Fruit fly (Drosophila melanogaster) whole organism, wandering third instar larva: ENCODE results near the gene mtsh.
A peak's percentile ranks its signal among the peaks of the same experiment; 100 is the strongest.

ENCODE experiments used
- Abd-B ChIP-seq: fragments of >200 bp; optimal IDR thresholded peaks from 2 replicates; lab custom pipeline; 2017; ENCODE audit warnings: missing biosample characterization, missing genetic modification characterization
- CG32264 ChIP-seq: fragments of 200-800 bp; sonication (Bioruptor generic); optimal IDR thresholded peaks from 2 replicates; lab custom pipeline; 2016; ENCODE audit warnings: missing biosample characterization, missing genetic modification characterization
- CG9705 ChIP-seq: fragments of 200-800 bp; sonication (Bioruptor generic); optimal IDR thresholded peaks from 2 replicates; lab custom pipeline; 2018; ENCODE audit warnings: missing biosample characterization, mild to moderate bottlenecking, missing genetic modification characterization
- Dfd ChIP-seq: fragments of >200 bp; optimal IDR thresholded peaks from 2 replicates; lab custom pipeline; 2017; ENCODE audit warnings: missing biosample characterization, missing genetic modification characterization
- Dif ChIP-seq: fragments of 200-275, 200-300 bp; sonication (Bioruptor generic); optimal IDR thresholded peaks from 2 replicates; lab custom pipeline; 2018; ENCODE audit warnings: missing biosample characterization, missing genetic modification characterization; ENCODE audit not compliant: partially characterized antibody
- GATAd ChIP-seq: sonication (Bioruptor generic); optimal IDR thresholded peaks from 2 replicates; lab custom pipeline; 2016; ENCODE audit warnings: missing biosample characterization, missing genetic modification characterization
- HLH106 ChIP-seq: fragments of 200-800 bp; optimal IDR thresholded peaks from 3 replicates; lab custom pipeline; 2019; ENCODE audit warnings: missing biosample characterization, mild to moderate bottlenecking, missing genetic modification characterization, moderate library complexity
- Hnf4 ChIP-seq: fragments of 200-800 bp; sonication (Bioruptor generic); optimal IDR thresholded peaks from 2 replicates; lab custom pipeline; 2016; ENCODE audit warnings: missing biosample characterization, mild to moderate bottlenecking, missing genetic modification characterization
- Hr78 ChIP-seq: fragments of >200 bp; optimal IDR thresholded peaks from 2 replicates; lab custom pipeline; 2017; ENCODE audit warnings: missing biosample characterization, missing genetic modification characterization
- Hr83 ChIP-seq: fragments of 200-300 bp; sonication (Bioruptor generic); optimal IDR thresholded peaks from 2 replicates; lab custom pipeline; 2016; ENCODE audit warnings: missing biosample characterization, mild to moderate bottlenecking, missing genetic modification characterization, moderate library complexity; ENCODE audit not compliant: poor library complexity, severe bottlenecking
- Jra ChIP-seq: sonication (Bioruptor generic); optimal IDR thresholded peaks from 2 replicates; lab custom pipeline; 2016; ENCODE audit warnings: missing biosample characterization, missing genetic modification characterization
- Mio ChIP-seq: sonication (Bioruptor generic); optimal IDR thresholded peaks from 2 replicates; lab custom pipeline; 2016; ENCODE audit warnings: missing biosample characterization, missing genetic modification characterization
- Myc ChIP-seq: fragments of >200 bp; optimal IDR thresholded peaks from 2 replicates; lab custom pipeline; 2017
- N ChIP-seq: fragments of >200 bp; optimal IDR thresholded peaks from 2 replicates; lab custom pipeline; 2018; ENCODE audit warnings: missing biosample characterization, missing external identifiers, missing genetic modification characterization
- OdsH ChIP-seq: fragments of 200-800 bp; sonication (Bioruptor generic); optimal IDR thresholded peaks from 2 replicates; lab custom pipeline; 2016; ENCODE audit warnings: missing biosample characterization, mild to moderate bottlenecking, missing genetic modification characterization
- Rel ChIP-seq, 2 experiments: fragments of 200-800 bp; sonication (Bioruptor generic) in 1 of 2; optimal IDR thresholded peaks; 2 replicates in 1 of 2; 3 replicates in 1 of 2; lab custom pipeline; 2016 to 2019; ENCODE audit warnings: mild to moderate bottlenecking in 2 of 2, missing biosample characterization in 2 of 2, missing genetic modification characterization in 2 of 2, moderate library complexity in 1 of 2
- Vsx2 ChIP-seq: fragments of 200-300, 225-300 bp; sonication (Bioruptor generic); optimal IDR thresholded peaks from 2 replicates; lab custom pipeline; 2018; ENCODE audit warnings: missing biosample characterization, missing genetic modification characterization; ENCODE audit not compliant: partially characterized antibody
- dl ChIP-seq, 2 experiments: fragments of 175-275, 200-275 bp in 1 of 2; fragments of 200-275 bp in 1 of 2; sonication (Bioruptor generic); optimal IDR thresholded peaks; lab custom pipeline; 2018; ENCODE audit warnings: mild to moderate bottlenecking in 2 of 2, missing biosample characterization in 2 of 2, missing genetic modification characterization in 2 of 2, moderate library complexity in 2 of 2; ENCODE audit not compliant: partially characterized antibody in 2 of 2, insufficient read depth in 1 of 2
- dsf ChIP-seq: sonication (Bioruptor generic); optimal IDR thresholded peaks from 2 replicates; lab custom pipeline; 2016; ENCODE audit warnings: missing biosample characterization, missing genetic modification characterization, borderline replicate concordance
- ey ChIP-seq: fragments of 200-800 bp; sonication (Bioruptor generic); optimal IDR thresholded peaks from 2 replicates; lab custom pipeline; 2016; ENCODE audit warnings: missing biosample characterization, missing genetic modification characterization
- h ChIP-seq: fragments of 200-800 bp; sonication (Bioruptor generic); optimal IDR thresholded peaks from 3 replicates; lab custom pipeline; 2016; ENCODE audit warnings: missing biosample characterization, mild to moderate bottlenecking, missing genetic modification characterization
- pan ChIP-seq: fragments of >200 bp; optimal IDR thresholded peaks from 2 replicates; lab custom pipeline; 2017
- rgr ChIP-seq: fragments of 200-800 bp; sonication (Bioruptor generic); optimal IDR thresholded peaks from 3 replicates; lab custom pipeline; 2016; ENCODE audit warnings: missing biosample characterization, mild to moderate bottlenecking, missing genetic modification characterization
- sage ChIP-seq: fragments of 200-800 bp; sonication (Bioruptor generic); optimal IDR thresholded peaks from 2 replicates; lab custom pipeline; 2016; ENCODE audit warnings: missing biosample characterization, mild to moderate bottlenecking, missing genetic modification characterization
- usp ChIP-seq: fragments of >200 bp; optimal IDR thresholded peaks from 2 replicates; lab custom pipeline; 2017; ENCODE audit warnings: missing biosample characterization, missing genetic modification characterization
- woc ChIP-seq: sonication (Bioruptor generic); optimal IDR thresholded peaks from 2 replicates; lab custom pipeline; 2016; ENCODE audit warnings: missing biosample characterization, mild to moderate bottlenecking, missing genetic modification characterization

Gene mtsh

DNA sequence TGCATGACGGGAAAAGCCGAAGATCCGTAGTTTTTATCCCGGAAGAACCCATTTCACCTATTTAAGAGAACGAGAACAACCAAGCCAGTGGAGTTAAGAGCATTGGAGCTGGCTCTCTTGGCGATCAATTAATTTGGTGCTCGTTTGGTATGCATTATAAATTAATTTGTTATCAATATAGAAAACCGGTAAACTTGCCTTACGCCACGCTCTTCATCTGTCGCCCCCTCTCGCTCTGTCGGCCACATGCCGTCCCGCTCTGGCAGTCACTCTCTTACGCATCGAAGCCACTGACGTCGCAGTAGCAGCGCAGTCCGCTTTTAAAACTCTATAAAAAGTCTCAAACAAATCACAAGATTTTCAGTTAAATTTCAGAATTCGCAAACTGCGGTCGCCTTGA, 26.6 kb upstream of the mtsh start, which contains the start of gene CG7778:
CG7778 (plus strand) TSS at position 361 of the 400 bp plus-strand sequence.
- TF ChIP-seq dsf (GFP tag; lab: Kevin White, UChicago) (no peak), Dif (GFP tag; lab: Kevin White, UChicago) (peak; percentile 26)
- TF ChIP-seq, all 38 proteins: peak for 1

- no peak for TF ChIP-seq Mio
- peak; percentile 63 for TF ChIP-seq h (GFP tag; lab: Kevin White, UChicago)
- no peak for TF ChIP-seq CG32264 (GFP tag; lab: Kevin White, UChicago)
- TF ChIP-seq Rel (GFP tag; optimal IDR thresholded peaks at IDR 0.05; lab: Kevin White, UChicago) = no peak
- peak; percentile 20 for TF ChIP-seq Rel (tag; optimal IDR thresholded peaks at IDR 0.05; lab: Kevin White, UChicago)
- TF ChIP-seq, all 38 proteins: peak for 2
Measured at dm6 chr2L:8344536-8344935, 24.8 kb upstream of the mtsh start.

dm6 chr2L:8342395-8342794, 22.7 kb upstream of the mtsh start, which contains the start of gene CG14273:
CG14273 (plus strand) TSS chr2L:8342695.
- TF ChIP-seq HLH106 (no peak), Mio (no peak), CG9705 (no peak), N (no peak), Dif (GFP tag; lab: Kevin White, UChicago) (no peak), GATAd (GFP tag; lab: Kevin White, UChicago) (no peak), sage (GFP tag; lab: Kevin White, UChicago) (no peak), pan (lab: Kevin White, UChicago) (no peak), dl (GFP tag; optimal IDR thresholded peaks at IDR 0.05; lab: Kevin White, UChicago; ENCODE audit: insufficient read depth in 1 of 2, partially characterized antibody in 2 of 2) (no peak), ey (GFP tag; lab: Kevin White, UChicago) (no peak), CG32264 (GFP tag; lab: Kevin White, UChicago) (no peak), Hnf4 (GFP tag; lab: Kevin White, UChicago) (no peak), usp (no peak), h (GFP tag; lab: Kevin White, UChicago) (no peak), Abd-B (no peak)

dm6 chr2L:8339751-8340349, 20.1 kb upstream of the mtsh start:
- TF ChIP-seq pan (lab: Kevin White, UChicago) (no peak), rgr (GFP tag; lab: Kevin White, UChicago) (no peak), Rel (GFP tag; optimal IDR thresholded peaks at IDR 0.05; lab: Kevin White, UChicago) (no peak), Rel (tag; optimal IDR thresholded peaks at IDR 0.05; lab: Kevin White, UChicago) (peak; percentile 96), dl (GFP tag; optimal IDR thresholded peaks at IDR 0.05; lab: Kevin White, UChicago; ENCODE audit: insufficient read depth in 1 of 2, partially characterized antibody in 2 of 2) (no peak)
- TF ChIP-seq, all 38 proteins: peak for 1

DNA sequence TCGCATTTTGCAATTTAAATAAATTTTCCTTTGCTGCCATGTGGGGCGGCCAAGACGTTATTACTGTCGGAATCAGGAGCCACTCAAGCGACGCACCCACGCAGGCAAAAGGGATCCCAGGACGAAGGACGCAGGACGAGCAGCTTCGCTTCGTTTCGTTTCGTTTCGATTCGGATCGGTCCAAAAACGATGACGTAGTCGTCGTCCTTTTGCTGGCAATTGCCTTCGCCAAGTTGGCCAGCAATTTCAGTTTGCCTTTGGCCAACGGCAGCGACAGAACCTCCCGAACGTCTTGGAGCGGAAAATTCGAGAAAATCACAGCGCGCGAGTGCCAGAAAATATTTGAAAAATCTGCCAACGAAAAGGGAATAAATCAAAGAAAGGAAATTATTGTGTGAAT, 18.3 kb upstream of the mtsh start, which contains the start of gene witty:
witty (plus strand) TSS at position 249 of the 400 bp plus-strand sequence.
- no peak for TF ChIP-seq OdsH (GFP tag; lab: Kevin White, UChicago)
- no peak for TF ChIP-seq Vsx2
- TF ChIP-seq CG32264 (GFP tag; lab: Kevin White, UChicago) = no peak
- TF ChIP-seq Abd-B = no peak
- TF ChIP-seq Hr83 (GFP tag; lab: Kevin White, UChicago) = no peak
- no peak for TF ChIP-seq woc
- no peak for TF ChIP-seq Jra

- TF ChIP-seq Hr78 (GFP tag; lab: Kevin White, UChicago) (no peak), Myc (peak; percentile 2), Dif (GFP tag; lab: Kevin White, UChicago) (peak; percentile 76)
Measured at dm6 chr2L:8334705-8335104, 15.0 kb upstream of the mtsh start.

DNA sequence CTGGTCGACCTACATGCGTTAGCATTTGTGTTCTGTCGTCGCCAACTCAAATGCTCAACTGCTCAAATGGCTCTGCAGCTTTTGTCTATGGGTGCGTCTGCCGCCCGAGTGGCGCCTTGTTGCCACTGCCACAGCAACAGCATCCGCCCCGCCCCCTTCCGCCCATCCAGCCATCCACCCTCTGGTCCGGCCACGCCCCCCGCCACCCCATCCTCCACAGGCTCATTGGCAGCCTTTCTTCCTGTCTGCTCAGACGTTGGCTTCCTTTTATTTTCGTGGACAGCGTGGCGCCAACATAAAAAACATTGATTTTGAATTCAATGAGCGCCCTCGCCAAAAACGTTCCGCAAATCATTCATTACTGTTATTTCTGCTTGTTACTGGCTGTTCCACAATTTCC, 13.9 kb upstream of the mtsh start:
- TF ChIP-seq woc (no peak), Dfd (peak; percentile 97)
